Worm (Caenorhabditis elegans): ENCODE data around the gene scd-2.

DNA sequence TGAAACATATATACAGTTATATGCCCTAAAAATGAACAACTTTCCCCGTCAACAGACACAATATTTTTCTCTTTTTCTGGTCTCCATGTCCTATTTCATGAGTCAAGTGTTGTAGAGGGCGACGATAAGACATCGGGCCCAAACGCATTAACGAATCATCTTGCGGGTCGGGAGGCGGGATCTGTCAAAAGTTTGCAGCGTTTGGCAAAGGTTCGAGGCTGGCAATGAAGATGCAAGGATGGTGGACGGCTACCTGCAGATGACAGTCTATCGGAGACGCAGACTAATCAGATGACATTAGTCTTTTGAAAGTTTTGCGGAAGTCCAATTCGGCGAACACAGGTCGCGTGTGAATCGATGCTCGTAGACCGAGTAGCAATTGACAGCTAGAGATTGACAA is 12.2 kb upstream of the scd-2 start:
- no peak for TF ChIP-seq unc-62 (GFP tag; optimal IDR thresholded peaks at IDR 0.05 in 1 of 2)
- TF ChIP-seq unc-62 (tag; optimal IDR thresholded peaks at IDR 0.05): no peak
- TF ChIP-seq mdl-1 (tag; optimal IDR thresholded peaks at IDR 0.05): no peak
- no peak for TF ChIP-seq egl-43 (GFP tag; IDR thresholded peaks at IDR 0.05)
- TF ChIP-seq mep-1 (tag; optimal IDR thresholded peaks at IDR 0.05): no peak
- TF ChIP-seq nhr-76 (tag; optimal IDR thresholded peaks at IDR 0.05): no peak
- TF ChIP-seq nhr-11 (tag; optimal IDR thresholded peaks at IDR 0.05): no peak
- TF ChIP-seq fkh-10 (GFP tag; optimal IDR thresholded peaks at IDR 0.05): no peak
- TF ChIP-seq nhr-77 (tag; optimal IDR thresholded peaks at IDR 0.05): no peak
- TF ChIP-seq T26A8.4 (GFP tag; IDR thresholded peaks at IDR 0.05): no peak
